Fruit fly (Drosophila melanogaster) whole organism, embryonic: ENCODE results near the gene CG12096.
A peak's percentile ranks its signal among the peaks of the same experiment; 100 is the strongest.

Experiments
- Atf3 ChIP-seq: fragments of 200-800 bp; sonication (Bioruptor generic); optimal IDR thresholded peaks from 3 replicates; lab custom pipeline; 2016; ENCODE audit warnings: missing biosample characterization, missing genetic modification characterization
- Blimp-1 ChIP-seq: fragments of 200-800 bp; sonication (Bioruptor generic); optimal IDR thresholded peaks from 3 replicates; lab custom pipeline; 2018; ENCODE audit warnings: missing biosample characterization, missing genetic modification characterization, mild to moderate bottlenecking, moderate library complexity, missing genetic modification reagents
- CG13894 ChIP-seq: fragments of 200-800 bp; sonication (Bioruptor generic); optimal IDR thresholded peaks from 3 replicates; lab custom pipeline; 2018; ENCODE audit warnings: missing biosample characterization, mild to moderate bottlenecking, missing genetic modification characterization, moderate library complexity
- CG15073 ChIP-seq: fragments of 200-800 bp; sonication (Bioruptor generic); optimal IDR thresholded peaks from 2 replicates; lab custom pipeline; 2016; ENCODE audit warnings: missing biosample characterization, missing genetic modification characterization
- CG16815 ChIP-seq: fragments of 200-800 bp; sonication (Bioruptor generic); optimal IDR thresholded peaks from 3 replicates; lab custom pipeline; 2017; ENCODE audit warnings: missing biosample characterization, mild to moderate bottlenecking, missing genetic modification characterization
- CG2116 ChIP-seq: fragments of 200-800 bp; sonication (Bioruptor generic); optimal IDR thresholded peaks from 3 replicates; lab custom pipeline; 2018; ENCODE audit warnings: missing biosample characterization, mild to moderate bottlenecking, missing genetic modification characterization
- CG2678 ChIP-seq: fragments of 200-800 bp; sonication (Bioruptor generic); optimal IDR thresholded peaks from 3 replicates; lab custom pipeline; 2019; ENCODE audit warnings: missing biosample characterization, mild to moderate bottlenecking, missing genetic modification characterization, moderate library complexity
- CG3065 ChIP-seq: fragments of 200-800 bp; sonication (Bioruptor generic); optimal IDR thresholded peaks from 2 replicates; lab custom pipeline; 2016; ENCODE audit warnings: missing biosample characterization, missing genetic modification characterization
- CG32772 ChIP-seq: fragments of 200-800 bp; sonication (Bioruptor generic); IDR thresholded peaks from 2 replicates; pipeline ENCODE4 v1.3.6; 2022; ENCODE audit warnings: missing biosample characterization, missing genetic modification characterization
- CG6175 ChIP-seq: fragments of 200-800 bp; sonication (Bioruptor generic); IDR thresholded peaks from 3 replicates; pipeline ENCODE4 v1.3.6; 2022; ENCODE audit warnings: missing biosample characterization, missing genetic modification characterization
- CG8089 ChIP-seq: fragments of 200-800 bp; sonication (Bioruptor generic); optimal IDR thresholded peaks from 3 replicates; lab custom pipeline; 2016; ENCODE audit warnings: missing biosample characterization, missing genetic modification characterization
- CG8290 ChIP-seq, 3 experiments: fragments of 200-800 bp; sonication (Bioruptor generic); optimal IDR thresholded peaks; 2 replicates each; lab custom pipeline; 2016 to 2019; ENCODE audit warnings: missing biosample characterization in 3 of 3, missing genetic modification characterization in 3 of 3, mild to moderate bottlenecking in 2 of 3, moderate library complexity in 1 of 3
- CG8924 ChIP-seq: fragments of 200-800 bp; optimal IDR thresholded peaks from 3 replicates; lab custom pipeline; 2019; ENCODE audit warnings: missing biosample characterization, mild to moderate bottlenecking, missing genetic modification characterization, moderate library complexity
- CG9932 ChIP-seq: fragments of 200-800 bp; sonication (Bioruptor generic); IDR thresholded peaks from 2 replicates; pipeline ENCODE4 v1.3.6; 2022; ENCODE audit warnings: missing biosample characterization, missing genetic modification characterization
- D19B ChIP-seq: fragments of 200-800 bp; sonication (Bioruptor generic); optimal IDR thresholded peaks from 2 replicates; lab custom pipeline; 2017; ENCODE audit warnings: missing biosample characterization, mild to moderate bottlenecking, missing genetic modification characterization
- Drgx ChIP-seq: fragments of 200-800 bp; sonication (Bioruptor generic); IDR thresholded peaks from 2 replicates; pipeline ENCODE4 v1.3.6; 2022; ENCODE audit warnings: missing biosample characterization, missing genetic modification characterization
- HLH3B ChIP-seq: fragments of 200-800 bp; sonication (Bioruptor generic); IDR thresholded peaks from 2 replicates; pipeline ENCODE4 v1.3.6; 2022; ENCODE audit warnings: missing biosample characterization, missing genetic modification characterization
- Hmr ChIP-seq: fragments of 200-800 bp; sonication (Bioruptor generic); optimal IDR thresholded peaks from 3 replicates; lab custom pipeline; 2017; ENCODE audit warnings: mild to moderate bottlenecking, missing biosample characterization, missing genetic modification reagents, missing genetic modification characterization
- Mad ChIP-seq: fragments of 200-800 bp; sonication (Bioruptor generic); optimal IDR thresholded peaks from 2 replicates; lab custom pipeline; 2016; ENCODE audit warnings: missing biosample characterization, missing genetic modification characterization
- Med ChIP-seq: fragments of 200-800 bp; sonication (Bioruptor generic); peaks from one replicate; lab custom pipeline; 2016; ENCODE audit warnings: missing biosample characterization, missing genetic modification characterization, mild to moderate bottlenecking, inconsistent platforms, moderate library complexity
- NC2α ChIP-seq: fragments of 200-800 bp; sonication (Bioruptor generic); optimal IDR thresholded peaks from 2 replicates; lab custom pipeline; 2016; ENCODE audit warnings: missing biosample characterization, missing genetic modification characterization
- NFAT ChIP-seq: fragments of 200-800 bp; sonication (Bioruptor generic); IDR thresholded peaks from 2 replicates; pipeline ENCODE4 v1.3.6; 2022; ENCODE audit warnings: missing biosample characterization, missing genetic modification characterization
- Oaz ChIP-seq: fragments of 200-800 bp; sonication (Bioruptor generic); IDR thresholded peaks from 2 replicates; pipeline ENCODE4 v1.3.6; 2022; ENCODE audit warnings: missing biosample characterization, missing genetic modification characterization
- Oli ChIP-seq: fragments of 200-800 bp; sonication (Bioruptor generic); optimal IDR thresholded peaks from 2 replicates; lab custom pipeline; 2018; ENCODE audit warnings: missing biosample characterization, mild to moderate bottlenecking, missing genetic modification characterization, moderate library complexity
- Poxn ChIP-seq: fragments of 200-800 bp; sonication (Bioruptor generic); IDR thresholded peaks from 2 replicates; pipeline ENCODE4 v1.3.6; 2022; ENCODE audit warnings: missing biosample characterization, missing genetic modification characterization
- Stat92E ChIP-seq, 3 experiments: fragments of >200 bp in 2 of 3; fragments of 200-800 bp in 1 of 3; sonication (Bioruptor generic) in 1 of 3; optimal IDR thresholded peaks; 2 replicates each; lab custom pipeline; 2017 to 2019; ENCODE audit warnings: missing biosample characterization in 3 of 3, missing genetic modification characterization in 3 of 3, mild to moderate bottlenecking in 1 of 3, moderate library complexity in 1 of 3
- ab ChIP-seq: fragments of 200-800 bp; sonication (Bioruptor generic); optimal IDR thresholded peaks from 2 replicates; lab custom pipeline; 2016; ENCODE audit warnings: missing biosample characterization, missing genetic modification characterization
- al ChIP-seq: fragments of 200-800 bp; sonication (Bioruptor generic); IDR thresholded peaks from 2 replicates; pipeline ENCODE4 v1.3.6; 2022; ENCODE audit warnings: missing biosample characterization, missing genetic modification characterization
- ara ChIP-seq: fragments of 200-800 bp; sonication (Bioruptor generic); IDR thresholded peaks from 2 replicates; pipeline ENCODE4 v1.3.6; 2022; ENCODE audit warnings: missing biosample characterization, missing genetic modification characterization
- bbx ChIP-seq: fragments of 200-800 bp; sonication (Bioruptor generic); IDR thresholded peaks from 2 replicates; pipeline ENCODE4 v1.3.6; 2022; ENCODE audit warnings: missing biosample characterization, missing genetic modification characterization; ENCODE audit not compliant: partially characterized antibody
- btn ChIP-seq: fragments of 200-800 bp; sonication (Bioruptor generic); optimal IDR thresholded peaks from 2 replicates; lab custom pipeline; 2016; ENCODE audit warnings: missing biosample characterization, missing genetic modification characterization
- cad ChIP-seq: fragments of >200 bp; optimal IDR thresholded peaks from 2 replicates; lab custom pipeline; 2017; ENCODE audit warnings: missing biosample characterization, missing genetic modification characterization
- gcm2 ChIP-seq: fragments of 200-800 bp; sonication (Bioruptor generic); optimal IDR thresholded peaks from 2 replicates; lab custom pipeline; 2016; ENCODE audit warnings: missing biosample characterization, missing genetic modification characterization
- gem ChIP-seq: fragments of 200-800 bp; sonication (Bioruptor generic); optimal IDR thresholded peaks from 2 replicates; lab custom pipeline; 2019; ENCODE audit warnings: missing biosample characterization, mild to moderate bottlenecking, missing genetic modification characterization, moderate library complexity
- grau ChIP-seq: fragments of 200-800 bp; optimal IDR thresholded peaks from 3 replicates; lab custom pipeline; 2019; ENCODE audit warnings: missing biosample characterization, mild to moderate bottlenecking, missing genetic modification characterization, moderate library complexity
- knrl ChIP-seq: fragments of 200-800 bp; sonication (Bioruptor generic); IDR thresholded peaks from 3 replicates; pipeline ENCODE4 v1.3.6; 2022; ENCODE audit warnings: missing biosample characterization, missing genetic modification characterization; ENCODE audit not compliant: partially characterized antibody
- maf-S ChIP-seq: fragments of 200-800 bp; sonication (Bioruptor generic); optimal IDR thresholded peaks from 2 replicates; lab custom pipeline; 2016; ENCODE audit warnings: missing biosample characterization, missing genetic modification characterization
- nom ChIP-seq: fragments of 200-800 bp; sonication (Bioruptor generic); optimal IDR thresholded peaks from 2 replicates; lab custom pipeline; 2017; ENCODE audit warnings: missing biosample characterization, missing genetic modification characterization, mild to moderate bottlenecking, moderate library complexity, missing genetic modification reagents
- pnt ChIP-seq: fragments of 200-800 bp; sonication (Bioruptor generic); optimal IDR thresholded peaks from 3 replicates; lab custom pipeline; 2016; ENCODE audit warnings: missing biosample characterization, missing genetic modification characterization
- pros ChIP-seq: fragments of 200-800 bp; sonication (Bioruptor generic); optimal IDR thresholded peaks from 3 replicates; lab custom pipeline; 2019; ENCODE audit warnings: missing biosample characterization, mild to moderate bottlenecking, missing genetic modification characterization, moderate library complexity
- pzg ChIP-seq: fragments of 200-800 bp; sonication (Bioruptor generic); optimal IDR thresholded peaks from 3 replicates; lab custom pipeline; 2018; ENCODE audit warnings: missing biosample characterization, mild to moderate bottlenecking, missing genetic modification characterization, moderate library complexity
- row ChIP-seq: fragments of 200-800 bp; sonication (Bioruptor generic); IDR thresholded peaks from 3 replicates; pipeline ENCODE4 v1.3.6; 2022; ENCODE audit warnings: missing biosample characterization, missing genetic modification characterization
- schlank ChIP-seq: fragments of 200-800 bp; sonication (Bioruptor generic); optimal IDR thresholded peaks from 2 replicates; lab custom pipeline; 2018; ENCODE audit warnings: missing biosample characterization, mild to moderate bottlenecking, missing genetic modification characterization
- sisA ChIP-seq: fragments of 200-800 bp; sonication (Bioruptor generic); IDR thresholded peaks from 2 replicates; pipeline ENCODE4 v1.3.6; 2022; ENCODE audit warnings: missing biosample characterization, missing genetic modification characterization
- sna ChIP-seq: fragments of 200-800 bp; sonication (Bioruptor generic); IDR thresholded peaks from 2 replicates; pipeline ENCODE4 v1.3.6; 2022; ENCODE audit warnings: missing biosample characterization, missing genetic modification characterization; ENCODE audit not compliant: partially characterized antibody
- ttk ChIP-seq: fragments of 200-800 bp; sonication (Bioruptor generic); IDR thresholded peaks from 2 replicates; pipeline ENCODE4 v2.1.2; 2022; ENCODE audit warnings: missing biosample characterization, missing genetic modification characterization
- unc-4 ChIP-seq: fragments of 200-800 bp; sonication (Bioruptor generic); IDR thresholded peaks from 2 replicates; pipeline ENCODE4 v1.3.6; 2022; ENCODE audit warnings: missing biosample characterization, missing genetic modification characterization; ENCODE audit not compliant: partially characterized antibody
- usp ChIP-seq: fragments of >200 bp; optimal IDR thresholded peaks from 2 replicates; lab custom pipeline; 2017; ENCODE audit warnings: missing biosample characterization, missing genetic modification characterization
- zfh1 ChIP-seq: fragments of 200-800 bp; sonication (Bioruptor generic); IDR thresholded peaks from 3 replicates; pipeline ENCODE4 v1.3.6; 2022; ENCODE audit warnings: missing biosample characterization, missing genetic modification characterization

Gene CG12096

dm6 chrX:13113863-13114407 is 45.5 kb upstream of the CG12096 start (continued):
- TF ChIP-seq row (peak; percentile 28), grau (tag; lab: Kevin White, UChicago) (peak; percentile 50), bbx (GFP tag; lab: Robert Waterston, UW) (0 out of 2 replicates have a peak, but pooled peaks have one; percentile 18), Blimp-1 (GFP tag; lab: Kevin White, UChicago) (peak; percentile 58), Med (GFP tag; lab: Kevin White, UChicago) (peak; percentile 37), zfh1 (0 out of 3 replicates have a peak, but pooled peaks have one; percentile 13), pros (GFP tag; lab: Kevin White, UChicago) (peak; percentile 10), sisA (GFP tag; lab: Robert Waterston, UW) (peak; percentile 20; the same call in 1 of the 2 replicates), gem (tag; lab: Kevin White, UChicago) (peak; percentile 1), gcm2 (GFP tag; lab: Kevin White, UChicago) (no peak), Drgx (GFP tag; lab: Robert Waterston, UW) (peak; percentile 8; the same call in 1 of the 2 replicates), CG8924 (no peak), ttk (GFP tag; lab: Robert Waterston, UW) (0 out of 2 replicates have a peak, but pooled peaks have one; percentile 21)

- no peak for TF ChIP-seq cad (GFP tag; lab: Kevin White, UChicago)
- TF ChIP-seq CG3065 (GFP tag; lab: Kevin White, UChicago): no peak
- no peak for TF ChIP-seq usp (GFP tag; lab: Kevin White, UChicago)
- no peak for TF ChIP-seq Stat92E (GFP tag; optimal IDR thresholded peaks at IDR 0.05; lab: Kevin White, UChicago)
- TF ChIP-seq CG16815: no peak
- peak; percentile 67 for TF ChIP-seq nom
- TF ChIP-seq NFAT (GFP tag; lab: Robert Waterston, UW): no peak
- TF ChIP-seq sna (GFP tag; lab: Robert Waterston, UW): no peak
- no peak for TF ChIP-seq btn (GFP tag; lab: Kevin White, UChicago)
- no peak for TF ChIP-seq unc-4 (GFP tag; lab: Robert Waterston, UW)
- TF ChIP-seq D19B (GFP tag; lab: Kevin White, UChicago): peak; percentile 53
- no peak for TF ChIP-seq CG2116 (GFP tag; lab: Kevin White, UChicago)
- TF ChIP-seq HLH3B (GFP tag; lab: Robert Waterston, UW): no peak
- TF ChIP-seq ara (GFP tag; lab: Robert Waterston, UW): 0 out of 2 replicates have a peak, but pooled peaks have one; percentile 31
- no peak for TF ChIP-seq knrl (GFP tag; lab: Robert Waterston, UW)
- no peak for TF ChIP-seq Poxn
- TF ChIP-seq pnt: no peak
- no peak for TF ChIP-seq CG13894 (tag; lab: Kevin White, UChicago)
- peak; percentile 39 for TF ChIP-seq CG9932 (GFP tag; lab: Robert Waterston, UW)
- no peak for TF ChIP-seq Mad
- no peak for TF ChIP-seq CG8290 (GFP tag; optimal IDR thresholded peaks at IDR 0.05; lab: Kevin White, UChicago)
- TF ChIP-seq CG8290 (tag; optimal IDR thresholded peaks at IDR 0.05; lab: Kevin White, UChicago): no peak
- TF ChIP-seq Atf3 (GFP tag; lab: Kevin White, UChicago): no peak
- no peak for TF ChIP-seq Oli (tag; lab: Kevin White, UChicago)
- no peak for TF ChIP-seq Oaz (GFP tag; lab: Robert Waterston, UW)
- TF ChIP-seq al (GFP tag; lab: Robert Waterston, UW): no peak
- TF ChIP-seq ab (GFP tag; lab: Kevin White, UChicago): no peak
- no peak for TF ChIP-seq CG15073
- TF ChIP-seq CG2678: no peak
- TF ChIP-seq Hmr (GFP tag; lab: Kevin White, UChicago): no peak
- TF ChIP-seq pzg (GFP tag; lab: Kevin White, UChicago): no peak
- no peak for TF ChIP-seq CG8089 (GFP tag; lab: Kevin White, UChicago)
- peak; percentile 40; the same call in 1 of the 2 replicates for TF ChIP-seq CG32772 (GFP tag; lab: Robert Waterston, UW)
- TF ChIP-seq schlank (tag; lab: Kevin White, UChicago): no peak
- no peak for TF ChIP-seq maf-S (GFP tag; lab: Kevin White, UChicago)
- TF ChIP-seq NC2α (GFP tag; lab: Kevin White, UChicago): no peak
- peak; percentile 39; the same call in 1 of the 3 replicates for TF ChIP-seq CG6175 (GFP tag; lab: Robert Waterston, UW)
Observed at dm6 chrX:13114861-13115260, 44.5 kb upstream of the CG12096 start, which contains the start of gene CG42237. CG42237 (plus strand) TSS chrX:13115131.
